Worm (Caenorhabditis elegans): ENCODE measurements around the gene dylt-3.

The dylt-3 gene

ce11 chrII:8137379-8137778 is 44.2 kb upstream of the dylt-3 start (continued):
- TF ChIP-seq ets-5 (GFP tag; IDR thresholded peaks at IDR 0.05) (no peak), fkh-8 (tag; optimal IDR thresholded peaks at IDR 0.05) (peak; percentile 55), ztf-4 (tag; optimal IDR thresholded peaks at IDR 0.05) (no peak), mep-1 (tag; optimal IDR thresholded peaks at IDR 0.05) (no peak), jun-1 (tag; optimal IDR thresholded peaks at IDR 0.05) (no peak), xbp-1 (tag; optimal IDR thresholded peaks at IDR 0.05) (peak; percentile 1), ceh-8 (GFP tag; optimal IDR thresholded peaks at IDR 0.05) (no peak), Y116A8C.19 (tag; optimal IDR thresholded peaks at IDR 0.05; ENCODE audit: borderline replicate concordance) (no peak), hlh-4 (tag; optimal IDR thresholded peaks at IDR 0.05) (no peak), egl-13 (tag; optimal IDR thresholded peaks at IDR 0.05) (no peak), pax-3 (tag; optimal IDR thresholded peaks at IDR 0.05) (peak; percentile 37), fos-1 (tag; optimal IDR thresholded peaks at IDR 0.05) (no peak), nhr-237 (tag; optimal IDR thresholded peaks at IDR 0.05) (peak; percentile 35), nhr-20 (tag; optimal IDR thresholded peaks at IDR 0.05) (peak; percentile 24), fkh-4 (tag; optimal IDR thresholded peaks at IDR 0.05; ENCODE audit: borderline replicate concordance) (no peak), sox-4 (tag; optimal IDR thresholded peaks at IDR 0.05) (no peak), sptf-1 (tag; optimal IDR thresholded peaks at IDR 0.05) (no peak), tbx-2 (tag; optimal IDR thresholded peaks at IDR 0.05) (no peak), mdl-1 (tag; optimal IDR thresholded peaks at IDR 0.05) (no peak), elt-2 (tag; optimal IDR thresholded peaks at IDR 0.05) (no peak), aha-1 (tag; optimal IDR thresholded peaks at IDR 0.05) (no peak), lir-3 (tag; optimal IDR thresholded peaks at IDR 0.05; ENCODE audit: poor library complexity) (peak; percentile 54), efl-3 (GFP tag; optimal IDR thresholded peaks at IDR 0.05) (no peak), grh-1 (GFP tag; IDR thresholded peaks at IDR 0.05) (no peak), lin-15B (tag; optimal IDR thresholded peaks at IDR 0.05) (no peak), vab-15 (tag; optimal IDR thresholded peaks at IDR 0.05) (no peak), mab-9 (GFP tag; IDR thresholded peaks at IDR 0.05) (no peak), lsy-2 (tag; optimal IDR thresholded peaks at IDR 0.05) (peak; percentile 15 to 88), unc-62 (GFP tag; optimal IDR thresholded peaks at IDR 0.05) (no peak), blmp-1 (tag; optimal IDR thresholded peaks at IDR 0.05) (no peak), nhr-76 (tag; optimal IDR thresholded peaks at IDR 0.05) (no peak), ceh-88 (GFP tag; IDR thresholded peaks at IDR 0.05) (no peak), nhr-71 (tag; optimal IDR thresholded peaks at IDR 0.05) (peak; percentile 54), mef-2 (tag; optimal IDR thresholded peaks at IDR 0.05) (no peak), nhr-77 (tag; optimal IDR thresholded peaks at IDR 0.05) (peak; percentile 37), lin-14 (GFP tag; optimal IDR thresholded peaks at IDR 0.05) (peak; percentile 46), C16A3.4 (tag; optimal IDR thresholded peaks at IDR 0.05) (no peak), pqm-1 (tag; optimal IDR thresholded peaks at IDR 0.05) (no peak), C34B4.2 (tag; optimal IDR thresholded peaks at IDR 0.05) (no peak), nhr-12 (tag; optimal IDR thresholded peaks at IDR 0.05) (no peak), pag-3 (tag; optimal IDR thresholded peaks at IDR 0.05; ENCODE audit: borderline replicate concordance, insufficient read depth) (no peak), snu-23 (GFP tag; optimal IDR thresholded peaks at IDR 0.05) (peak; percentile 42), zag-1 (tag; optimal IDR thresholded peaks at IDR 0.05) (no peak), tlp-1 (tag; optimal IDR thresholded peaks at IDR 0.05) (no peak), nhr-85 (tag) (peak; percentile 68), dsc-1 (tag; optimal IDR thresholded peaks at IDR 0.05) (peak; percentile 7), zip-4 (GFP tag; optimal IDR thresholded peaks at IDR 0.05) (no peak), ama-1 (optimal IDR thresholded peaks at IDR 0.05) (no peak), irx-1 (tag; optimal IDR thresholded peaks at IDR 0.05) (no peak), nhr-90 (tag; optimal IDR thresholded peaks at IDR 0.05; ENCODE audit: poor library complexity) (no peak), lin-35 (GFP tag; optimal IDR thresholded peaks at IDR 0.05) (peak; percentile 39 to 85), aly-2 (tag; optimal IDR thresholded peaks at IDR 0.05) (no peak), F16B12.6 (tag; optimal IDR thresholded peaks at IDR 0.05) (peak; percentile 24), hpl-2 (GFP tag; optimal IDR thresholded peaks at IDR 0.05) (no peak), ces-1 (GFP tag; optimal IDR thresholded peaks at IDR 0.05) (no peak)
